Fruit fly (Drosophila melanogaster): ENCODE data around the gene Alp1.

DNA sequence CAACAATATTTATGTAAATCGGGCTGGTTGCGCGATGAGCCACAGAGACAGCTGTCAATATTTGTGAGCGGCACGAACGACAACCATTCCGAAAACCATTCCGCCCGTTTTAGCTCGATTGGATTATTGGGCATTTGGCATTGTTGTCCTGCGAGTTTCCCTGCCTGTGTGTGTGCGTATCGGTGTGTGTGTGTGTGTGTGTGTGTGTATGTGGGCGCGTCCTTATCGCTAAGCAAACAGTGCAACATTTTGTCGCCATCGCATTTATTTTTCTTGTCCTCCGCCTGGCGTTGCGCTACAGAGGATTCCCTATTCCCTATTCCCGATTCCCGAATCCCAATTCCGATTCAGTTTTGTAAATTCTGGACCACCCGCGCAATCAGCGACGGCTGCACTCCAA is 27.3 kb upstream of the Alp1 start:
- no peak for TF ChIP-seq psq (GFP tag; optimal IDR thresholded peaks at IDR 0.05)
- no peak for TF ChIP-seq lola (GFP tag; optimal IDR thresholded peaks at IDR 0.05)
- no peak for TF ChIP-seq Jra (GFP tag; optimal IDR thresholded peaks at IDR 0.05)
- no peak for TF ChIP-seq brk (GFP tag; optimal IDR thresholded peaks at IDR 0.05)
- no peak for TF ChIP-seq Sp1 (GFP tag; optimal IDR thresholded peaks at IDR 0.05)
- TF ChIP-seq GATAd (GFP tag; optimal IDR thresholded peaks at IDR 0.05) = no peak
- TF ChIP-seq Hnf4 (GFP tag; optimal IDR thresholded peaks at IDR 0.05) = no peak
- TF ChIP-seq dsf (GFP tag; optimal IDR thresholded peaks at IDR 0.05; ENCODE audit: borderline replicate concordance) = no peak
- no peak for TF ChIP-seq woc (GFP tag; optimal IDR thresholded peaks at IDR 0.05)
- TF ChIP-seq N (GFP tag; optimal IDR thresholded peaks at IDR 0.05) = no peak

All from whole organism, wandering third instar larva.